Worm (Caenorhabditis elegans) whole organism, L1 larva: ENCODE results near the gene svh-11.

Experiments used
- C04F5.9 ChIP-seq: sonication (generic microtip); optimal IDR thresholded peaks from 2 replicates; lab custom pipeline; 2016; ENCODE audit warnings: missing genetic modification characterization, missing compliant biosample characterization
- C34B4.2 ChIP-seq: sonication (generic microtip); optimal IDR thresholded peaks from 2 replicates; lab custom pipeline; 2017; ENCODE audit warnings: mild to moderate bottlenecking, missing genetic modification characterization, missing compliant biosample characterization
- F16B12.6 ChIP-seq: fragments of 150-350 bp; optimal IDR thresholded peaks from 2 replicates; lab custom pipeline; 2014; ENCODE audit warnings: missing biosample characterization, missing genetic modification characterization
- aha-1 ChIP-seq: fragments of 150-350 bp; optimal IDR thresholded peaks from 2 replicates; lab custom pipeline; 2014; ENCODE audit warnings: missing biosample characterization, missing genetic modification characterization
- alr-1 ChIP-seq: fragments of 200-800 bp; sonication (Bioruptor generic); optimal IDR thresholded peaks from 2 replicates; lab custom pipeline; 2018; ENCODE audit warnings: borderline replicate concordance, mild to moderate bottlenecking, missing genetic modification characterization, missing compliant biosample characterization
- blmp-1 ChIP-seq: fragments of 150-350 bp; optimal IDR thresholded peaks from 2 replicates; lab custom pipeline; 2014; ENCODE audit warnings: missing biosample characterization, missing genetic modification characterization
- ceh-8 ChIP-seq: fragments of 200-800 bp; sonication (Bioruptor generic); optimal IDR thresholded peaks from 2 replicates; lab custom pipeline; 2018; ENCODE audit warnings: mild to moderate bottlenecking, missing genetic modification characterization, moderate library complexity, missing compliant biosample characterization
- ceh-82 ChIP-seq, 3 experiments: fragments of 150-350 bp in 1 of 3; sonication (generic microtip) in 2 of 3; optimal IDR thresholded peaks; 2 replicates each; lab custom pipeline; 2014 to 2017; ENCODE audit warnings: missing biosample characterization in 3 of 3, missing genetic modification characterization in 3 of 3
- ceh-88 ChIP-seq: fragments of 200-800 bp; sonication (Bioruptor generic); IDR thresholded peaks from 2 replicates; pipeline ENCODE4 v1.3.6; 2022; ENCODE audit warnings: missing genetic modification characterization, missing compliant biosample characterization
- dpl-1 ChIP-seq, 3 experiments: fragments of 150-350 bp in 2 of 3; sonication (generic microtip) in 1 of 3; optimal IDR thresholded peaks; 2 replicates each; lab custom pipeline; 2014 to 2017; ENCODE audit warnings: missing biosample characterization in 3 of 3, missing genetic modification characterization in 3 of 3, missing genetic modification reagents in 3 of 3
- dsc-1 ChIP-seq: sonication (generic microtip); optimal IDR thresholded peaks from 2 replicates; lab custom pipeline; 2016; ENCODE audit warnings: mild to moderate bottlenecking, missing genetic modification characterization, missing compliant biosample characterization
- efl-1 ChIP-seq, 4 experiments: fragments of 150-350 bp; optimal IDR thresholded peaks in 3 of 4; peaks in 1 of 4; 1 replicate in 1 of 4; 2 replicates in 3 of 4; lab custom pipeline; 2014; ENCODE audit warnings: missing biosample characterization in 2 of 4, missing genetic modification characterization in 2 of 4, missing genetic modification reagents in 2 of 4
- efl-3 ChIP-seq: fragments of 200-800 bp; sonication (Bioruptor generic); optimal IDR thresholded peaks from 2 replicates; lab custom pipeline; 2018; ENCODE audit warnings: mild to moderate bottlenecking, missing genetic modification characterization, missing compliant biosample characterization
- ets-5 ChIP-seq: fragments of 200-800 bp; sonication (Bioruptor generic); IDR thresholded peaks from 2 replicates; pipeline ENCODE4 v1.3.6; 2022; ENCODE audit warnings: missing genetic modification characterization, missing compliant biosample characterization
- fkh-10 ChIP-seq: sonication (generic microtip); optimal IDR thresholded peaks from 2 replicates; lab custom pipeline; 2017; ENCODE audit warnings: missing biosample characterization, missing genetic modification reagents, missing genetic modification characterization
- fkh-8 ChIP-seq: sonication (generic microtip); optimal IDR thresholded peaks from 2 replicates; lab custom pipeline; 2016; ENCODE audit warnings: mild to moderate bottlenecking, missing genetic modification characterization, missing compliant biosample characterization
- hpl-2 ChIP-seq: fragments of 150-350 bp; optimal IDR thresholded peaks from 2 replicates; lab custom pipeline; 2014; ENCODE audit warnings: missing biosample characterization, missing genetic modification reagents, missing genetic modification characterization
- isw-1 ChIP-seq: fragments of 200-800 bp; sonication (Bioruptor generic); IDR thresholded peaks from 2 replicates; pipeline ENCODE4 v1.3.6; 2022; ENCODE audit warnings: missing genetic modification characterization, missing compliant biosample characterization
- lin-13 ChIP-seq: fragments of 150-350 bp; optimal IDR thresholded peaks from 2 replicates; lab custom pipeline; 2014; ENCODE audit warnings: missing biosample characterization, missing genetic modification reagents, missing genetic modification characterization
- lir-3 ChIP-seq: sonication (generic microtip); optimal IDR thresholded peaks from 2 replicates; lab custom pipeline; 2016; ENCODE audit warnings: mild to moderate bottlenecking, missing genetic modification characterization, moderate library complexity, missing compliant biosample characterization; ENCODE audit not compliant: poor library complexity
- lsy-2 ChIP-seq, 2 experiments: fragments of 150-350 bp; optimal IDR thresholded peaks; 2 replicates each; lab custom pipeline; 2014; ENCODE audit warnings: missing biosample characterization in 2 of 2, missing genetic modification characterization in 2 of 2
- mab-9 ChIP-seq: fragments of 200-800 bp; sonication (Bioruptor generic); IDR thresholded peaks from 2 replicates; pipeline ENCODE4 v1.3.6; 2022; ENCODE audit warnings: missing genetic modification reagents, missing genetic modification characterization, missing compliant biosample characterization
- mef-2 ChIP-seq: fragments of 150-350 bp; optimal IDR thresholded peaks from 2 replicates; lab custom pipeline; 2014; ENCODE audit warnings: missing biosample characterization, missing genetic modification characterization
- nhr-12 ChIP-seq: sonication (generic microtip); optimal IDR thresholded peaks from 2 replicates; lab custom pipeline; 2017; ENCODE audit warnings: missing biosample characterization, missing genetic modification characterization
- nhr-19 ChIP-seq: fragments of 200-800 bp; sonication (Bioruptor generic); conservative IDR thresholded peaks from 2 replicates; pipeline ENCODE4 v1.3.6; 2022; ENCODE audit warnings: missing genetic modification characterization, missing compliant biosample characterization
- nhr-76 ChIP-seq: sonication (generic microtip); optimal IDR thresholded peaks from 2 replicates; lab custom pipeline; 2017; ENCODE audit warnings: missing biosample characterization, missing genetic modification characterization
- nhr-84 ChIP-seq: sonication (generic microtip); optimal IDR thresholded peaks from 2 replicates; lab custom pipeline; 2017; ENCODE audit warnings: missing biosample characterization, missing genetic modification characterization
- nhr-85 ChIP-seq: sonication (generic microtip); peaks from one replicate; lab custom pipeline; 2016; ENCODE audit warnings: missing genetic modification characterization, inconsistent platforms, missing compliant biosample characterization
- pax-3 ChIP-seq: fragments of 200-800 bp; sonication (Bioruptor generic); optimal IDR thresholded peaks from 2 replicates; lab custom pipeline; 2018; ENCODE audit warnings: mild to moderate bottlenecking, missing genetic modification characterization, moderate library complexity, missing compliant biosample characterization
- pqm-1 ChIP-seq: sonication (generic microtip); optimal IDR thresholded peaks from 3 replicates; lab custom pipeline; 2017; ENCODE audit warnings: missing biosample characterization, missing genetic modification characterization
- sptf-1 ChIP-seq: fragments of 150-350 bp; optimal IDR thresholded peaks from 2 replicates; lab custom pipeline; 2014; ENCODE audit warnings: missing biosample characterization, missing genetic modification characterization
- swsn-7 ChIP-seq: sonication (generic microtip); optimal IDR thresholded peaks from 2 replicates; lab custom pipeline; 2016; ENCODE audit warnings: missing genetic modification characterization, missing compliant biosample characterization
- tbx-2 ChIP-seq: sonication (generic microtip); optimal IDR thresholded peaks from 2 replicates; lab custom pipeline; 2016; ENCODE audit warnings: missing genetic modification characterization, missing compliant biosample characterization
- unc-30 ChIP-seq: sonication (generic microtip); optimal IDR thresholded peaks from 2 replicates; lab custom pipeline; 2017; ENCODE audit warnings: missing biosample characterization, missing genetic modification characterization
- unc-62 ChIP-seq: fragments of 150-350 bp; optimal IDR thresholded peaks from 2 replicates; lab custom pipeline; 2014; ENCODE audit warnings: missing biosample characterization, missing genetic modification reagents, missing genetic modification characterization
- unc-86 ChIP-seq: sonication (generic microtip); optimal IDR thresholded peaks from 2 replicates; lab custom pipeline; 2016; ENCODE audit warnings: missing genetic modification characterization, missing compliant biosample characterization
- vab-15 ChIP-seq: sonication (generic microtip); optimal IDR thresholded peaks from 2 replicates; lab custom pipeline; 2017; ENCODE audit warnings: missing genotype, mild to moderate bottlenecking, missing genetic modification characterization, missing compliant biosample characterization
- xbp-1 ChIP-seq: sonication (generic microtip); optimal IDR thresholded peaks from 2 replicates; lab custom pipeline; 2016; ENCODE audit warnings: missing genetic modification characterization, missing compliant biosample characterization
- zip-4 ChIP-seq: fragments of 200-800 bp; sonication (Bioruptor generic); optimal IDR thresholded peaks from 2 replicates; lab custom pipeline; 2018; ENCODE audit warnings: mild to moderate bottlenecking, missing genetic modification characterization, moderate library complexity, missing compliant biosample characterization
- ztf-11 ChIP-seq, 2 experiments: sonication (generic microtip); optimal IDR thresholded peaks; 2 replicates each; lab custom pipeline; 2016 to 2017; ENCODE audit warnings: missing genetic modification characterization in 2 of 2, missing biosample characterization in 1 of 2, missing compliant biosample characterization in 1 of 2
- ztf-4 ChIP-seq: fragments of 150-350 bp; optimal IDR thresholded peaks from 2 replicates; lab custom pipeline; 2014; ENCODE audit warnings: missing biosample characterization, missing genetic modification characterization

svh-11 gene

DNA sequence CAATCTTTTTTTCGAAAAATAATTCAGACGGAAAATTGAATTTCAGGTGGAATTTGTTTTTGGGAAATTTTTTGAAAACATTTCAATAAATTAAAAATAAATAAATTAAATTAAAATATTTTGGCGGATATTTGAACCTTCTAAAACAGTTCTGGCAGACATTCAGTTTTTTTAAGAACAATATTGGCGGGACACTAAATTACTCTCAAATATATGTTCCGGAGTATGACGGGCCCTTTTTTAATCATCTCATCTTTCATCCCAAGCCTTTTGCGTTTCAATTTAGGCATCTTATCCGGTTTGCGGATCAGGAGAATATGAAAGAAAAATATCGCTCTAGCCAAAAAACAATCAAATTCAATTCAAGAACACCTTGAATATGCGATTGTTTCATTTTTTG lies at the start of gene svh-11:
Gene svh-11, plus strand, starts transcription at position 301 of the 400 bp plus-strand sequence.
- TF ChIP-seq vab-15 (tag; lab: Kevin White, UChicago) (no peak), ceh-88 (GFP tag; lab: Robert Waterston, UW) (no peak), unc-86 (tag; lab: Kevin White, UChicago) (no peak), ztf-4 (no peak), mef-2 (tag; lab: Kevin White, UChicago) (no peak), C04F5.9 (tag; lab: Kevin White, UChicago) (no peak), F16B12.6 (no peak), fkh-10 (GFP tag; lab: Kevin White, UChicago) (no peak)

ce11 chrV:2159331-2159730 lies 47.6 kb upstream of the svh-11 start, which contains the start of gene C45H4.14:
Gene C45H4.14 (minus strand): TSS chrV:2159431.
- TF ChIP-seq ceh-8 (GFP tag; lab: Kevin White, UChicago) = no peak
- no peak for TF ChIP-seq lir-3
- TF ChIP-seq pqm-1 (tag; lab: Kevin White, UChicago) = no peak
- no peak for TF ChIP-seq C34B4.2 (tag; lab: Kevin White, UChicago)
- TF ChIP-seq unc-62 = no peak
- no peak for TF ChIP-seq ceh-88 (GFP tag; lab: Robert Waterston, UW)
- TF ChIP-seq efl-1 (optimal IDR thresholded peaks at IDR 0.05; lab: Kevin White, UChicago) = no peak
- TF ChIP-seq efl-1 (GFP tag; optimal IDR thresholded peaks at IDR 0.05 in 1 of 2; lab: Kevin White, UChicago) = no peak
- TF ChIP-seq fkh-8 (tag; lab: Kevin White, UChicago) = no peak
- TF ChIP-seq ets-5 = no peak
- TF ChIP-seq dsc-1 (tag; lab: Kevin White, UChicago) = no peak
- TF ChIP-seq efl-3 = no peak
- no peak for TF ChIP-seq ceh-82 (tag; optimal IDR thresholded peaks at IDR 0.05; lab: Kevin White, UChicago)
- TF ChIP-seq aha-1 (tag; lab: Kevin White, UChicago) = no peak
- TF ChIP-seq alr-1 (tag; lab: Kevin White, UChicago) = no peak
- TF ChIP-seq nhr-85 (tag; lab: Kevin White, UChicago) = no peak
- no peak for TF ChIP-seq tbx-2 (tag; lab: Kevin White, UChicago)

DNA sequence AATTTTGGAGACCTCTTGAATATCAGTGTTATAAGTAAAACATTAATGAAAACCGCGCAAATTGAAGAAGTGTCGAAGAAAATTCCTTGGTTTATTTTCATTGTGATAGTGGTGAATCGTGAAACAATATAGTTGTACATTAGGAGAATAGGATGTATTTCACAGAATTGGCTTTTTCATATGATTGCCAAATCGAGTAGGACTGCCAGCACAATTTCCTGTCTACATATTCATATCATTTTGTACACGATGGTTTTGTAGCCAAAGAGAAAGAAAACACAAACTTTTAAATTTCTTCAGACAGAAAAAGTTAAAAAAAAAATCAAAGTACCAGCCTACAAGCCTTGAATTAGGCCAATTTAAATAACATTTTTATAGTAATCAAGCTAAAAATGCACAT lies 43.2 kb upstream of the svh-11 start, which contains the start of gene str-255:
Gene str-255, minus strand, starts transcription at position 101 of the 400 bp plus-strand sequence.
- TF ChIP-seq nhr-76 (tag; lab: Kevin White, UChicago) (no peak), ztf-11 (tag; optimal IDR thresholded peaks at IDR 0.05; lab: Kevin White, UChicago) (no peak), nhr-12 (tag; lab: Kevin White, UChicago) (no peak), mab-9 (GFP tag; lab: Robert Waterston, UW) (no peak), C04F5.9 (tag; lab: Kevin White, UChicago) (no peak), swsn-7 (tag; lab: Kevin White, UChicago) (no peak), isw-1 (no peak), unc-30 (no peak), efl-1 (optimal IDR thresholded peaks at IDR 0.05; lab: Kevin White, UChicago) (no peak), efl-1 (GFP tag; optimal IDR thresholded peaks at IDR 0.05 in 1 of 2; lab: Kevin White, UChicago) (no peak), blmp-1 (no peak), lin-13 (GFP tag; lab: Kevin White, UChicago) (no peak), sptf-1 (tag; lab: Kevin White, UChicago) (no peak), dpl-1 (GFP tag; optimal IDR thresholded peaks at IDR 0.05; lab: Kevin White, UChicago) (no peak), hpl-2 (GFP tag; lab: Kevin White, UChicago) (no peak)

DNA sequence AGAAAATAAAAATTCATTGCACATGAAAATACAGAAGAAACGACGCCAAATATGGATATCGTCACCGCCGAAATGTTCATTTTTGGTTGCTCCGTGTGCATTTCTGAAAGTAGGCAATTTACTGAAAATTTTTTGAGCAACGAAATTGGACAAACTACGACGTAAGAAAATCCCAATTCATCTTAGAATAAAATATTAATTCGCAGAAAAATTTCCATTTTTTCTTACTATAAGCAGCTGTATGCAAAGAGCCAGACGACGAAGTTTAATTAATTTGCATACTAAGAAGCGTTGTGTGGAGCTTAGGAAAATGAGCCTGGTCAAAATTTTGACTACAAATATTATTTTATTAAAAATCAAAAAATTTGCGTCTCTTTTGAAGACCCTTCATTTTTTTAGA lies 40.2 kb upstream of the svh-11 start, which contains the start of gene srbc-19:
Gene srbc-19, minus strand, starts transcription at position 101 of the 400 bp plus-strand sequence.
- no peak for TF ChIP-seq lir-3
- TF ChIP-seq lsy-2 (tag; optimal IDR thresholded peaks at IDR 0.05; lab: Kevin White, UChicago) = no peak
- no peak for TF ChIP-seq unc-62
- TF ChIP-seq xbp-1 = no peak
- no peak for TF ChIP-seq pax-3 (tag; lab: Kevin White, UChicago)
- no peak for TF ChIP-seq nhr-84 (tag; lab: Kevin White, UChicago)
- no peak for TF ChIP-seq nhr-19
- TF ChIP-seq sptf-1 (tag; lab: Kevin White, UChicago) = no peak
- no peak for TF ChIP-seq unc-86 (tag; lab: Kevin White, UChicago)
- TF ChIP-seq dsc-1 (tag; lab: Kevin White, UChicago) = no peak
- TF ChIP-seq zip-4 = no peak
